In the genomic region with DNA sequence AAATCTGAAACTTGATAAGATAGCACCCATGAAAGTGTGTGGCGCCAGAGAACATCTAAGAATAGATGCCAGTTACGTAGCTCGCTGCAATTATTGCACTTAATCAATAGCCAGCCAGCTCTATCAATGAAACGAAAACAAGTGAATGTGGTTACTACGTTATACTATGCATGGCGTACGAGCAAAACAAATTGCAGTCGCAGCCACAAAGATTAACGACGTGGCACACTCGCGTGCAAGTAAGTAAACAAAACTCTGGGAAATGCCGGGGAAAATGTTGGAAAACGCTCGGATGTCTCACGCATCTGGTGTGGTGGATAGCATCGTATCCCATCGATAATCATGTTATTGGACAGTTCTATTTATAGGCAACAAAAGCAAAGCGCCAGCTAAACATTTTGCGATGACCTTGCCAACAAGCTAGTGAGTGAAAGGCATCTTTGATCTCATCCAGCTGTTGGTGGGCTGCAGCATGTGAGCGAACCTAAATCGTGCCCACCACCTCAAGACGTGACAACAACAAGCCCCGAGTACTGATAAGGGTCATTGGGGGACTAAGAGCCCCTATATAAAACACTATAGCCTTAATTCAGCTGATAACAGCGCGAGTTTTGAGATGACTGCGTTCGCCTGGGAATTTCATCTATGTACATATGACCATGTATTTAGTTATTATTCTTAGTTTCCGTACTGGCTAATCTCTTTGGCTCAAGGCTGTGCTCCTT, we compare ENCODE assay signal across 4 fruit fly cellular contexts.
TF ChIP-seq lines count a peak whose summit lies in the region.

No protein-coding gene starts in this region.

- no peak for TF ChIP-seq CTCF in whole organism, embryonic (GFP tag; optimal IDR thresholded peaks at IDR 0.05; lab: Kevin White, UChicago)

TF ChIP-seq in whole organism, adult, 20 proteins besides CTCF, POLR2A, EP300 and RAD21:
- TF ChIP-seq tj (GFP tag; optimal IDR thresholded peaks at IDR 0.05; lab: Kevin White, UChicago) (peak; percentile 31), Mnt (GFP tag; optimal IDR thresholded peaks at IDR 0.05; lab: Kevin White, UChicago) (peak; percentile 19), cic (GFP tag; optimal IDR thresholded peaks at IDR 0.05; lab: Kevin White, UChicago) (peak; percentile 100), CG11617 (GFP tag; optimal IDR thresholded peaks at IDR 0.05; lab: Kevin White, UChicago) (no peak), Hr96 (GFP tag; optimal IDR thresholded peaks at IDR 0.05; lab: Kevin White, UChicago) (peak; percentile 37), CG33017 (tag; optimal IDR thresholded peaks at IDR 0.05; lab: Kevin White, UChicago) (peak; percentile 4)

TF ChIP-seq in whole organism, embryonic, 481 proteins besides CTCF, POLR2A, EP300 and RAD21 (continues in another document):
- TF ChIP-seq grn (GFP tag; optimal IDR thresholded peaks at IDR 0.05; lab: Kevin White, UChicago) (peak; percentile 29), CG4360 (GFP tag; IDR thresholded peaks at IDR 0.05; lab: Robert Waterston, UW) (peak; percentile 60), Adf1 (GFP tag; IDR thresholded peaks at IDR 0.05; lab: Robert Waterston, UW) (no peak), eyg (GFP tag; optimal IDR thresholded peaks at IDR 0.05; lab: Kevin White, UChicago) (no peak), BEAF-32 (GFP tag; optimal IDR thresholded peaks at IDR 0.05; lab: Kevin White, UChicago) (peak; percentile 26), ind (GFP tag; optimal IDR thresholded peaks at IDR 0.05; lab: Kevin White, UChicago) (no peak), exex (tag; optimal IDR thresholded peaks at IDR 0.05; lab: Kevin White, UChicago) (no peak), cwo (GFP tag; optimal IDR thresholded peaks at IDR 0.05; lab: Kevin White, UChicago) (peak; percentile 63), CG7357 (GFP tag; IDR thresholded peaks at IDR 0.05; lab: Robert Waterston, UW) (no peak), CG9932 (GFP tag; IDR thresholded peaks at IDR 0.05; lab: Robert Waterston, UW) (no peak), jing (GFP tag; optimal IDR thresholded peaks at IDR 0.05; lab: Kevin White, UChicago) (no peak), CG15269 (tag; optimal IDR thresholded peaks at IDR 0.05; lab: Kevin White, UChicago) (no peak), chinmo (GFP tag; IDR thresholded peaks at IDR 0.05; lab: Robert Waterston, UW; ENCODE audit: partially characterized antibody) (0 out of 4 replicates have a peak, but pooled peaks have one; percentile 45), CG34376 (GFP tag; optimal IDR thresholded peaks at IDR 0.05; lab: Kevin White, UChicago) (peak; percentile 71), CG10209 (GFP tag; optimal IDR thresholded peaks at IDR 0.05; lab: Kevin White, UChicago) (no peak), tup (GFP tag; optimal IDR thresholded peaks at IDR 0.05; lab: Kevin White, UChicago) (no peak), mirr (GFP tag; optimal IDR thresholded peaks at IDR 0.05; lab: Kevin White, UChicago) (peak; percentile 36), CkIIα-i1 (GFP tag; IDR thresholded peaks at IDR 0.05; lab: Robert Waterston, UW) (no peak), CG1024 (GFP tag; IDR thresholded peaks at IDR 0.05; lab: Robert Waterston, UW) (no peak), CG3995 (GFP tag; optimal IDR thresholded peaks at IDR 0.05; lab: Kevin White, UChicago) (no peak), sug (tag; optimal IDR thresholded peaks at IDR 0.05; lab: Kevin White, UChicago) (peak; percentile 86), CG5180 (GFP tag; optimal IDR thresholded peaks at IDR 0.05; lab: Kevin White, UChicago) (peak; percentile 5), Mrtf (GFP tag; IDR thresholded peaks at IDR 0.05; lab: Robert Waterston, UW) (no peak), CG8089 (GFP tag; optimal IDR thresholded peaks at IDR 0.05; lab: Kevin White, UChicago) (no peak), CG34224 (GFP tag; IDR thresholded peaks at IDR 0.05; lab: Robert Waterston, UW; ENCODE audit: partially characterized antibody) (0 out of 3 replicates have a peak, but pooled peaks have one; percentile 12)

TF ChIP-seq in whole organism, prepupa, 60 proteins besides CTCF, POLR2A, EP300 and RAD21 (continues in another document):
- TF ChIP-seq CG10631 (GFP tag; optimal IDR thresholded peaks at IDR 0.05; lab: Kevin White, UChicago) (no peak), Hr4 (GFP tag; optimal IDR thresholded peaks at IDR 0.05; lab: Kevin White, UChicago) (no peak), Hr38 (GFP tag; optimal IDR thresholded peaks at IDR 0.05; lab: Kevin White, UChicago) (no peak), Hr39 (GFP tag; optimal IDR thresholded peaks at IDR 0.05; lab: Kevin White, UChicago) (no peak), CG11762 (GFP tag; optimal IDR thresholded peaks at IDR 0.05; lab: Kevin White, UChicago; ENCODE audit: insufficient read depth) (no peak), OdsH (GFP tag; optimal IDR thresholded peaks at IDR 0.05; lab: Kevin White, UChicago) (no peak), CG16779 (tag; optimal IDR thresholded peaks at IDR 0.05; lab: Kevin White, UChicago) (peak; percentile 70), CG6854 (GFP tag; optimal IDR thresholded peaks at IDR 0.05; lab: Kevin White, UChicago) (no peak), cyc (GFP tag; optimal IDR thresholded peaks at IDR 0.05; lab: Kevin White, UChicago) (no peak), pdm3 (GFP tag; optimal IDR thresholded peaks at IDR 0.05; lab: Kevin White, UChicago) (no peak), achi (GFP tag; optimal IDR thresholded peaks at IDR 0.05; lab: Kevin White, UChicago) (no peak), Met (GFP tag; optimal IDR thresholded peaks at IDR 0.05; lab: Kevin White, UChicago) (no peak), Eip78C (GFP tag; lab: Kevin White, UChicago) (peak; percentile 18), Eip93F (GFP tag; optimal IDR thresholded peaks at IDR 0.05; lab: Kevin White, UChicago) (no peak), eg (GFP tag; IDR thresholded peaks at IDR 0.05; lab: Robert Waterston, UW) (0 out of 3 replicates have a peak, but pooled peaks have one; percentile 22), dac (GFP tag; optimal IDR thresholded peaks at IDR 0.05; lab: Kevin White, UChicago) (no peak), ss (GFP tag; optimal IDR thresholded peaks at IDR 0.05; lab: Kevin White, UChicago) (no peak), CG15336 (GFP tag; IDR thresholded peaks at IDR 0.05; lab: Robert Waterston, UW) (no peak), CG11902 (GFP tag; optimal IDR thresholded peaks at IDR 0.05; lab: Kevin White, UChicago) (no peak), CG32006 (GFP tag; optimal IDR thresholded peaks at IDR 0.05; lab: Kevin White, UChicago) (peak; percentile 16), CG8319 (GFP tag; optimal IDR thresholded peaks at IDR 0.05; lab: Kevin White, UChicago) (no peak), svp (GFP tag; lab: Kevin White, UChicago) (peak; percentile 37), CG10669 (GFP tag; optimal IDR thresholded peaks at IDR 0.05; lab: Kevin White, UChicago) (no peak), fd85E (GFP tag; optimal IDR thresholded peaks at IDR 0.05; lab: Kevin White, UChicago) (no peak), Blimp-1 (GFP tag; optimal IDR thresholded peaks at IDR 0.05; lab: Kevin White, UChicago) (no peak), CG6808 (GFP tag; optimal IDR thresholded peaks at IDR 0.05; lab: Kevin White, UChicago) (no peak), Smox (GFP tag; optimal IDR thresholded peaks at IDR 0.05; lab: Kevin White, UChicago) (no peak), Eip75B (GFP tag; optimal IDR thresholded peaks at IDR 0.05; lab: Kevin White, UChicago) (no peak), Gug (GFP tag; IDR thresholded peaks at IDR 0.05; lab: Robert Waterston, UW) (no peak)

TF ChIP-seq in whole organism, pupa, 21 proteins besides CTCF, POLR2A, EP300 and RAD21:
- TF ChIP-seq EcR (GFP tag; optimal IDR thresholded peaks at IDR 0.05; lab: Kevin White, UChicago) (peak; percentile 17), CG32121 (GFP tag; IDR thresholded peaks at IDR 0.05; lab: Robert Waterston, UW) (0 out of 2 replicates have a peak, but pooled peaks have one; percentile 24), gl (tag; optimal IDR thresholded peaks at IDR 0.05; lab: Kevin White, UChicago) (no peak)
